Worm (Caenorhabditis elegans): Measurements from ENCODE around the gene hrpu-1.

- TF ChIP-seq hmg-11 (tag; optimal IDR thresholded peaks at IDR 0.05) (no peak), fos-1 (tag; optimal IDR thresholded peaks at IDR 0.05) (no peak), R02D3.7 (tag; optimal IDR thresholded peaks at IDR 0.05) (no peak), elt-1 (tag; optimal IDR thresholded peaks at IDR 0.05) (no peak), fkh-10 (GFP tag; optimal IDR thresholded peaks at IDR 0.05) (no peak), nhr-12 (tag; optimal IDR thresholded peaks at IDR 0.05) (no peak), ZK546.5 (tag; optimal IDR thresholded peaks at IDR 0.05) (no peak), aly-2 (tag; optimal IDR thresholded peaks at IDR 0.05) (no peak), nhr-237 (tag; optimal IDR thresholded peaks at IDR 0.05) (no peak), pqm-1 (tag; optimal IDR thresholded peaks at IDR 0.05) (no peak), egl-5 (tag; optimal IDR thresholded peaks at IDR 0.05) (no peak), mdl-1 (tag; optimal IDR thresholded peaks at IDR 0.05) (no peak)
Measured at ce11 chrIV:15011169-15011568, 28.2 kb upstream of the hrpu-1 start.

Data from whole organism, L3 larva.